Fruit fly (Drosophila melanogaster) whole organism, prepupa: ENCODE measurements around the gene CG32719.

Experiments used
- CG10631 ChIP-seq: fragments of 200-800 bp; sonication (Bioruptor generic); optimal IDR thresholded peaks from 2 replicates; lab custom pipeline; 2016; ENCODE audit warnings: missing biosample characterization, missing genetic modification characterization
- CG15336 ChIP-seq: fragments of 200-800 bp; sonication (Bioruptor generic); IDR thresholded peaks from 2 replicates; pipeline ENCODE4 v1.3.6; 2022; ENCODE audit warnings: missing biosample characterization, missing genetic modification characterization
- CG3032 ChIP-seq: fragments of 200-800 bp; optimal IDR thresholded peaks from 2 replicates; lab custom pipeline; 2019; ENCODE audit warnings: missing biosample characterization, mild to moderate bottlenecking, missing genetic modification characterization, moderate library complexity
- CG31627 ChIP-seq: fragments of 200-800 bp; sonication (Bioruptor generic); optimal IDR thresholded peaks from 3 replicates; lab custom pipeline; 2016; ENCODE audit warnings: missing biosample characterization, missing genetic modification characterization
- CG32006 ChIP-seq: fragments of 200-800 bp; sonication (Bioruptor generic); optimal IDR thresholded peaks from 3 replicates; lab custom pipeline; 2017; ENCODE audit warnings: missing biosample characterization, mild to moderate bottlenecking, missing genetic modification characterization
- CG3919 ChIP-seq: fragments of 200-800 bp; sonication (Bioruptor generic); optimal IDR thresholded peaks from 3 replicates; lab custom pipeline; 2016; ENCODE audit warnings: missing biosample characterization, missing genetic modification characterization
- CG4318 ChIP-seq: fragments of 200-800 bp; sonication (Bioruptor generic); optimal IDR thresholded peaks from 3 replicates; lab custom pipeline; 2017; ENCODE audit warnings: missing biosample characterization, mild to moderate bottlenecking, missing genetic modification characterization
- CG6163 ChIP-seq: fragments of 200-800 bp; sonication (Bioruptor generic); IDR thresholded peaks from 3 replicates; pipeline ENCODE4 v1.3.6; 2022; ENCODE audit warnings: missing biosample characterization, missing genetic modification characterization
- CG6276 ChIP-seq: fragments of 200-800 bp; sonication (Bioruptor generic); optimal IDR thresholded peaks from 2 replicates; lab custom pipeline; 2017; ENCODE audit warnings: missing biosample characterization, mild to moderate bottlenecking, missing genetic modification characterization
- CG6854 ChIP-seq: fragments of 200-800 bp; sonication (Bioruptor generic); optimal IDR thresholded peaks from 2 replicates; lab custom pipeline; 2017; ENCODE audit warnings: missing biosample characterization, mild to moderate bottlenecking, missing genetic modification characterization
- CG8119 ChIP-seq: fragments of 200-800 bp; sonication (Bioruptor generic); IDR thresholded peaks from 3 replicates; pipeline ENCODE4 v1.3.6; 2022; ENCODE audit warnings: missing biosample characterization, missing genetic modification characterization
- CG8632 ChIP-seq: fragments of 200-800 bp; sonication (Bioruptor generic); optimal IDR thresholded peaks from 3 replicates; lab custom pipeline; 2016; ENCODE audit warnings: missing biosample characterization, missing genetic modification characterization
- Eip78C ChIP-seq: fragments of 200-800 bp; sonication (Bioruptor generic); peaks from one replicate; lab custom pipeline; 2016; ENCODE audit warnings: missing biosample characterization, missing genetic modification characterization
- Eip93F ChIP-seq: fragments of 200-800 bp; sonication (Bioruptor generic); optimal IDR thresholded peaks from 2 replicates; lab custom pipeline; 2016; ENCODE audit warnings: missing biosample characterization, mild to moderate bottlenecking, missing genetic modification characterization
- Ets21C ChIP-seq: fragments of 200-800 bp; sonication (Bioruptor generic); optimal IDR thresholded peaks from 3 replicates; lab custom pipeline; 2016; ENCODE audit warnings: missing biosample characterization, missing genetic modification characterization
- Ets96B ChIP-seq: fragments of 200-800 bp; optimal IDR thresholded peaks from 2 replicates; lab custom pipeline; 2019; ENCODE audit warnings: missing biosample characterization, mild to moderate bottlenecking, missing genetic modification characterization, moderate library complexity
- Gug ChIP-seq: fragments of 200-800 bp; sonication (Bioruptor generic); IDR thresholded peaks from 2 replicates; pipeline ENCODE4 v1.3.6; 2022; ENCODE audit warnings: missing biosample characterization, missing genetic modification characterization
- Hr39 ChIP-seq: fragments of 200-800 bp; sonication (Bioruptor generic); optimal IDR thresholded peaks from 2 replicates; lab custom pipeline; 2016; ENCODE audit warnings: missing biosample characterization, missing genetic modification characterization
- Hr4 ChIP-seq: fragments of 200-800 bp; sonication (Bioruptor generic); optimal IDR thresholded peaks from 3 replicates; lab custom pipeline; 2016; ENCODE audit warnings: missing biosample characterization, missing genetic modification characterization
- Lpt ChIP-seq: fragments of 200-800 bp; sonication (Bioruptor generic); optimal IDR thresholded peaks from 3 replicates; lab custom pipeline; 2016; ENCODE audit warnings: missing biosample characterization, missing genetic modification characterization
- Met ChIP-seq: fragments of 200-800 bp; sonication (Bioruptor generic); optimal IDR thresholded peaks from 3 replicates; lab custom pipeline; 2016; ENCODE audit warnings: missing biosample characterization, missing genetic modification characterization
- OdsH ChIP-seq: fragments of 200-800 bp; sonication (Bioruptor generic); optimal IDR thresholded peaks from 3 replicates; lab custom pipeline; 2016; ENCODE audit warnings: missing biosample characterization, missing genetic modification characterization
- Smox ChIP-seq: fragments of 200-800 bp; sonication (Bioruptor generic); optimal IDR thresholded peaks from 3 replicates; lab custom pipeline; 2016; ENCODE audit warnings: missing biosample characterization, missing genetic modification characterization
- Sox102F ChIP-seq: fragments of 200-800 bp; sonication (Bioruptor generic); optimal IDR thresholded peaks from 2 replicates; lab custom pipeline; 2016; ENCODE audit warnings: missing biosample characterization, mild to moderate bottlenecking, missing genetic modification characterization
- Sox14 ChIP-seq: fragments of 200-800 bp; sonication (Bioruptor generic); optimal IDR thresholded peaks from 3 replicates; lab custom pipeline; 2016; ENCODE audit warnings: missing biosample characterization, missing genetic modification characterization
- achi ChIP-seq: fragments of 200-800 bp; sonication (Bioruptor generic); optimal IDR thresholded peaks from 3 replicates; lab custom pipeline; 2016; ENCODE audit warnings: missing biosample characterization, missing genetic modification characterization
- acj6 ChIP-seq: fragments of 200-800 bp; sonication (Bioruptor generic); optimal IDR thresholded peaks from 3 replicates; lab custom pipeline; 2016; ENCODE audit warnings: missing biosample characterization, missing genetic modification characterization
- eg ChIP-seq: fragments of 200-800 bp; sonication (Bioruptor generic); IDR thresholded peaks from 3 replicates; pipeline ENCODE4 v1.3.6; 2022; ENCODE audit warnings: missing biosample characterization, missing genetic modification characterization
- esn ChIP-seq: fragments of 200-800 bp; sonication (Bioruptor generic); optimal IDR thresholded peaks from 2 replicates; lab custom pipeline; 2016; ENCODE audit warnings: missing biosample characterization, mild to moderate bottlenecking, missing genetic modification characterization, moderate library complexity
- fd85E ChIP-seq: fragments of 200-800 bp; sonication (Bioruptor generic); optimal IDR thresholded peaks from 3 replicates; lab custom pipeline; 2016; ENCODE audit warnings: missing biosample characterization, missing genetic modification characterization
- fkh ChIP-seq: fragments of 200-800 bp; sonication (Bioruptor generic); optimal IDR thresholded peaks from 3 replicates; lab custom pipeline; 2017; ENCODE audit warnings: missing biosample characterization, mild to moderate bottlenecking, missing genetic modification characterization, moderate library complexity
- lz ChIP-seq: fragments of 200-800 bp; sonication (Bioruptor generic); optimal IDR thresholded peaks from 3 replicates; lab custom pipeline; 2016; ENCODE audit warnings: missing biosample characterization, missing genetic modification characterization
- net ChIP-seq: fragments of 200-800 bp; sonication (Bioruptor generic); optimal IDR thresholded peaks from 3 replicates; lab custom pipeline; 2016; ENCODE audit warnings: missing biosample characterization, missing genetic modification characterization
- pdm3 ChIP-seq: fragments of 200-800 bp; sonication (Bioruptor generic); optimal IDR thresholded peaks from 3 replicates; lab custom pipeline; 2016; ENCODE audit warnings: missing biosample characterization, missing genetic modification characterization
- spab ChIP-seq: fragments of 200-800 bp; sonication (Bioruptor generic); optimal IDR thresholded peaks from 2 replicates; lab custom pipeline; 2017; ENCODE audit warnings: missing biosample characterization, mild to moderate bottlenecking, missing genetic modification characterization, missing genetic modification reagents
- ss ChIP-seq, 2 experiments: fragments of 200-800 bp; sonication (Bioruptor generic); optimal IDR thresholded peaks; 2 replicates in 1 of 2; 3 replicates in 1 of 2; lab custom pipeline; 2017 to 2018; ENCODE audit warnings: mild to moderate bottlenecking in 2 of 2, missing biosample characterization in 2 of 2, missing genetic modification characterization in 2 of 2, moderate library complexity in 1 of 2
- svp ChIP-seq: fragments of 200-800 bp; sonication (Bioruptor generic); peaks from one replicate; lab custom pipeline; 2016; ENCODE audit warnings: missing biosample characterization, missing genetic modification characterization
- topi ChIP-seq: fragments of 200-800 bp; sonication (Bioruptor generic); optimal IDR thresholded peaks from 3 replicates; lab custom pipeline; 2016; ENCODE audit warnings: missing biosample characterization, missing genetic modification characterization

Gene CG32719

DNA sequence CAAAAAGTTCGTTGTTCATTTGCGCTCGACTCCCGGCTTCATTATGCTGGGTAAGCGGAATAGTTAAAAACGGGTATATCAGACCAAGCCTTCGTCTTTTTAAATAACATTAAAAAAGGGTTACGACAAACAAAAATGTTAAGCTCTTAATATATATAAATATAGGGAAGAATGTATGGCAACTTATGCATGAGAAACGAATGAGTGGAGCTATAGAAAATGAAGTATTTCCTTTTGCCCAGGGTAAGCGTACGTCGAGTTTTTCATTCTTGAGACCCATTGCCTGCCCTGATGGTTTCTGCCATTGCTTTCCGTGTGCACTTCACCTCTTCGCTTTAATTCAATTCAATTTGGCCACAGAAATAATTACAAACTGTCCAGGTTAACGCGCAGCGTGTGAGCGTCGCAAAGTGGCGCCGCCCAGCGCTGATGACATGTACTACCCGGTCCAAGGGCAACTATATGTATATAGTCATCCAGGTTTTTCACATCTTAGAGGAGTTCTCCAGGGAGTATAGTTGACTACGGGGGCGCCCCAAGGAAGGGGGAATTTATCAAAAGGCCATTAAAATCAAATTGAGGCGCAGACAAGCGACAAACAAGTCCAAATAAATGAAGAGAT, 33.5 kb upstream of the CG32719 start:
- TF ChIP-seq Sox102F (GFP tag; lab: Kevin White, UChicago), result no peak
- TF ChIP-seq achi (GFP tag; lab: Kevin White, UChicago), result peak; percentile 7

DNA sequence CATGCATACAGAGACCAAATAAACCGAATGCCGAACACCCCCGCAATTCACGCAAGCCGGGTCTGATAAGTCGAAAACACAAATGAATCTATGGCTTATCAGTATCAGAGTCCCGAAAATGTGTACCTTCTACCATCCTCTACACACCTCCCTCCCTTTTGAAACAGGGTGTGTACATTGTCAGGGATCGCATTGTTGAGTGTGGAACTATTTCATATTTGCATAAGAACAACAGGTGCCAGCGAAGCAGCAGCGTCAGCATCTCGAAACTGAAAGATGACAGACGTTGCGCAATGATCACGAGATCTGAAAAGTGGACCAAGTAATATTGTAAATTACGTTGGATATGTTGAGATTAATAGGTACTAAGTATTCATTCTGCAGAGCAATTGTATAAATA, 32.0 kb upstream of the CG32719 start:
- TF ChIP-seq Eip78C (GFP tag; lab: Kevin White, UChicago) (peak; percentile 13), fkh (peak; percentile 80), svp (GFP tag; lab: Kevin White, UChicago) (peak; percentile 0), CG8632 (GFP tag; lab: Kevin White, UChicago) (no peak)

DNA sequence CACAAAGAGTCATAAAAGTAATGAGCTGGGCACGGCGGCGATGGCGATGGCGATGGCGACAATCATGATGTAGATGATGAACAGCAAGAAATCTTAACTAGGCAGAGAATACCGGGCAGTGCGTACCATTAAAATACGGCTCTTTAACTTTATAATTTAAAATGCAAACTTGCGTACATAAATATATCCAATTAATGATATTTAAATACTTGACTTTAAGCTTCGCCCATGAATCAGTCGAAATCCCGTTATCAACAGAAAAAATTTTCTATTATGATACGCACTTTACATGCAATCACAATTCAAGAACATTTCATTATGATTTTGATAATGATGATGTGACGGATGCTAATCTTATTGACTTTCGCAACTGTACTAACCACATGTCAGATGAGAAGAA, 31.2 kb upstream of the CG32719 start:
- peak; percentile 35 for TF ChIP-seq CG6276
- TF ChIP-seq CG3032 (tag; lab: Kevin White, UChicago), result peak; percentile 10
- no peak for TF ChIP-seq esn (GFP tag; lab: Kevin White, UChicago)
- peak; percentile 69 for TF ChIP-seq CG32006
- peak; percentile 20 for TF ChIP-seq CG3919 (GFP tag; lab: Kevin White, UChicago)
- TF ChIP-seq CG15336 (GFP tag; lab: Robert Waterston, UW), result peak; percentile 54; the same call in 1 of the 2 replicates
- peak; percentile 44 for TF ChIP-seq pdm3
- TF ChIP-seq Hr4 (GFP tag; lab: Kevin White, UChicago), result peak; percentile 66
- peak; percentile 37 for TF ChIP-seq Sox14 (GFP tag; lab: Kevin White, UChicago)
- TF ChIP-seq Ets96B (tag; lab: Kevin White, UChicago), result peak; percentile 23
- TF ChIP-seq CG31627, result no peak
- TF ChIP-seq fd85E (GFP tag; lab: Kevin White, UChicago), result no peak
- peak; percentile 12 for TF ChIP-seq net (GFP tag; lab: Kevin White, UChicago)
- TF ChIP-seq CG8119 (GFP tag; lab: Robert Waterston, UW), result peak; percentile 58
- no peak for TF ChIP-seq Smox (GFP tag; lab: Kevin White, UChicago)
- no peak for TF ChIP-seq CG6854 (GFP tag; lab: Kevin White, UChicago)
- peak; percentile 18 for TF ChIP-seq Lpt (GFP tag; lab: Kevin White, UChicago)
- TF ChIP-seq achi (GFP tag; lab: Kevin White, UChicago), result peak; percentile 14
- peak; percentile 23 for TF ChIP-seq CG10631 (GFP tag; lab: Kevin White, UChicago)
- TF ChIP-seq Sox102F (GFP tag; lab: Kevin White, UChicago), result no peak
- TF ChIP-seq lz (GFP tag; lab: Kevin White, UChicago), result no peak
- TF ChIP-seq CG4318, result peak; percentile 18
- peak; percentile 2 for TF ChIP-seq acj6
- no peak for TF ChIP-seq spab (GFP tag; lab: Kevin White, UChicago)
- no peak for TF ChIP-seq Eip93F (GFP tag; lab: Kevin White, UChicago)
- peak; percentile 37; the same call in 1 of the 2 replicates for TF ChIP-seq Gug (GFP tag; lab: Robert Waterston, UW)
- TF ChIP-seq eg (GFP tag; lab: Robert Waterston, UW), result peak; percentile 68
- TF ChIP-seq OdsH (GFP tag; lab: Kevin White, UChicago), result peak; percentile 40
- TF ChIP-seq CG6163, result peak; percentile 47; the same call in 1 of the 3 replicates

DNA sequence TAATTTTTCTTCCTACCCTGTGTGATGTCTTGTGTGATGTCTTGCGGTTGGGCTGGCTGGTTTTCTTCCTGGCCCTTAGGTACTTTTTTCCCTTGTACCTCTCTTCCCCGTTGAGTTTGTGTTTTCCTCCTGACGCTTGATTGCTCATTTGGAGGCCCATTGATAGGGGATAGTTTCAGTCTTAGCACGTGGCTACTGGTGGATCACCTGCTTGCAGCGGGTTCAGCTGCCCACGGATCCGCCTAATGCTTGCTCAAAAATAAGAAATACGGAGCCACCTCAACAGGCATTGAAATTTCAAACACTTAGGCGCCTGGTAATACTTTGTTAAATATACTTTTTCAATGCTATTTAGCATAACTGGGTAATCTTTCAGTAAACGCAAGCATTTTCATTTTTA, 26.2 kb upstream of the CG32719 start, which contains the start of gene CG11369:
Gene CG11369 (plus strand): TSS at position 301 of the 400 bp plus-strand sequence.
- TF ChIP-seq CG4318, result no peak
- TF ChIP-seq CG8632 (GFP tag; lab: Kevin White, UChicago), result no peak
- no peak for TF ChIP-seq CG6163
- no peak for TF ChIP-seq fkh
- TF ChIP-seq Ets96B (tag; lab: Kevin White, UChicago), result no peak
- no peak for TF ChIP-seq topi
- no peak for TF ChIP-seq CG6276
- TF ChIP-seq fd85E (GFP tag; lab: Kevin White, UChicago), result no peak
- no peak for TF ChIP-seq ss (GFP tag; optimal IDR thresholded peaks at IDR 0.05; lab: Kevin White, UChicago)
- no peak for TF ChIP-seq Ets21C (GFP tag; lab: Kevin White, UChicago)
- TF ChIP-seq Hr39 (GFP tag; lab: Kevin White, UChicago), result no peak
- TF ChIP-seq Eip93F (GFP tag; lab: Kevin White, UChicago), result no peak
- no peak for TF ChIP-seq Sox14 (GFP tag; lab: Kevin White, UChicago)
- TF ChIP-seq CG32006, result no peak
- no peak for TF ChIP-seq CG15336 (GFP tag; lab: Robert Waterston, UW)
- no peak for TF ChIP-seq svp (GFP tag; lab: Kevin White, UChicago)
- no peak for TF ChIP-seq Met (GFP tag; lab: Kevin White, UChicago)
